Fruit fly (Drosophila melanogaster): ENCODE results near the gene CG31106.
A peak's percentile ranks its signal among the peaks of the same experiment; 100 is the strongest.

Gene CG31106

dm6 chr3R:25247379-25247869, 31.3 kb downstream of the CG31106 start, which contains the start of the genes RpS27 and Nup37:
Gene RpS27 (minus strand): TSS chr3R:25247514.
Gene Nup37 (plus strand): TSS chr3R:25247658.
- TF ChIP-seq Rel (GFP tag; optimal IDR thresholded peaks at IDR 0.05): peak; percentile 53
- peak; percentile 83 for TF ChIP-seq Rel (tag; optimal IDR thresholded peaks at IDR 0.05)
- peak; percentile 81 to 97 for TF ChIP-seq foxo (GFP tag; optimal IDR thresholded peaks at IDR 0.05)
- TF ChIP-seq h (GFP tag; optimal IDR thresholded peaks at IDR 0.05): peak; percentile 96
- TF ChIP-seq HLH106 (tag; optimal IDR thresholded peaks at IDR 0.05): peak; percentile 96
- no peak for TF ChIP-seq tai (GFP tag; optimal IDR thresholded peaks at IDR 0.05)
- no peak for TF ChIP-seq N (GFP tag; optimal IDR thresholded peaks at IDR 0.05)
- TF ChIP-seq Jra (GFP tag; optimal IDR thresholded peaks at IDR 0.05): no peak
- peak; percentile 96 for TF ChIP-seq fru (GFP tag; optimal IDR thresholded peaks at IDR 0.05)
- TF ChIP-seq rgr (GFP tag; optimal IDR thresholded peaks at IDR 0.05): peak; percentile 99
- no peak for TF ChIP-seq brk (GFP tag; optimal IDR thresholded peaks at IDR 0.05)
- TF ChIP-seq dl (GFP tag; optimal IDR thresholded peaks at IDR 0.05; ENCODE audit: insufficient read depth in 1 of 2, partially characterized antibody in 2 of 2): no peak
- TF ChIP-seq dsf (GFP tag; optimal IDR thresholded peaks at IDR 0.05; ENCODE audit: borderline replicate concordance): peak; percentile 79
- no peak for TF ChIP-seq Hr78 (GFP tag; optimal IDR thresholded peaks at IDR 0.05)
- peak; percentile 77 for TF ChIP-seq woc (GFP tag; optimal IDR thresholded peaks at IDR 0.05)
- peak; percentile 98 for TF ChIP-seq br (GFP tag; optimal IDR thresholded peaks at IDR 0.05)
- peak; percentile 97 for TF ChIP-seq Sp1 (GFP tag; optimal IDR thresholded peaks at IDR 0.05)
- TF ChIP-seq CG32264 (GFP tag; optimal IDR thresholded peaks at IDR 0.05): peak; percentile 91
- TF ChIP-seq OdsH (GFP tag; optimal IDR thresholded peaks at IDR 0.05): peak; percentile 95
- no peak for TF ChIP-seq pan (optimal IDR thresholded peaks at IDR 0.05)
- TF ChIP-seq GATAd (GFP tag; optimal IDR thresholded peaks at IDR 0.05): peak; percentile 89
- peak; percentile 96 for TF ChIP-seq sv (GFP tag; optimal IDR thresholded peaks at IDR 0.05)
- TF ChIP-seq Abd-B (GFP tag; optimal IDR thresholded peaks at IDR 0.05): no peak
- peak; percentile 99 for TF ChIP-seq dmrt93B (GFP tag; optimal IDR thresholded peaks at IDR 0.05)
- TF ChIP-seq usp (GFP tag; optimal IDR thresholded peaks at IDR 0.05): no peak
- TF ChIP-seq Vsx2 (GFP tag; optimal IDR thresholded peaks at IDR 0.05; ENCODE audit: partially characterized antibody): no peak
- no peak for TF ChIP-seq lola (GFP tag; optimal IDR thresholded peaks at IDR 0.05)
- TF ChIP-seq Hnf4 (GFP tag; optimal IDR thresholded peaks at IDR 0.05): no peak
- peak; percentile 89 for TF ChIP-seq psq (GFP tag; optimal IDR thresholded peaks at IDR 0.05)
- peak; percentile 99 for TF ChIP-seq CG9705 (GFP tag; optimal IDR thresholded peaks at IDR 0.05)
- TF ChIP-seq jim (GFP tag; optimal IDR thresholded peaks at IDR 0.05): peak; percentile 7
- TF ChIP-seq CrebA (GFP tag; optimal IDR thresholded peaks at IDR 0.05; ENCODE audit: borderline replicate concordance): no peak
- peak; percentile 25 for TF ChIP-seq Myc (optimal IDR thresholded peaks at IDR 0.05)
- peak; percentile 66 for TF ChIP-seq sage (GFP tag; optimal IDR thresholded peaks at IDR 0.05)
- no peak for TF ChIP-seq Dfd (GFP tag; optimal IDR thresholded peaks at IDR 0.05)
- TF ChIP-seq Mio (GFP tag; optimal IDR thresholded peaks at IDR 0.05): peak; percentile 92
- no peak for TF ChIP-seq Dif (GFP tag; optimal IDR thresholded peaks at IDR 0.05; ENCODE audit: partially characterized antibody)
- TF ChIP-seq ey (GFP tag; optimal IDR thresholded peaks at IDR 0.05): peak; percentile 90
- peak; percentile 99 for TF ChIP-seq Hr83 (GFP tag; optimal IDR thresholded peaks at IDR 0.05; ENCODE audit: poor library complexity, severe bottlenecking)

- peak; percentile 5 for TF ChIP-seq Sp1 (GFP tag; optimal IDR thresholded peaks at IDR 0.05)
- no peak for TF ChIP-seq Myc (optimal IDR thresholded peaks at IDR 0.05)
- no peak for TF ChIP-seq Rel (GFP tag; optimal IDR thresholded peaks at IDR 0.05)
- TF ChIP-seq Rel (tag; optimal IDR thresholded peaks at IDR 0.05): peak; percentile 18
Measured at dm6 chr3R:25249145-25250141, 33.3 kb downstream of the CG31106 start, which contains the start of gene Nup358. Gene Nup358 (plus strand): TSS chr3R:25249348.
